Fruit fly (Drosophila melanogaster): ENCODE results near the gene CG9632.
"Not testable (repeated sequence)": the region's sequence is repeated elsewhere in the genome, so short reads cannot be mapped to it uniquely, and the experiment has no call there.

Gene CG9632

DNA sequence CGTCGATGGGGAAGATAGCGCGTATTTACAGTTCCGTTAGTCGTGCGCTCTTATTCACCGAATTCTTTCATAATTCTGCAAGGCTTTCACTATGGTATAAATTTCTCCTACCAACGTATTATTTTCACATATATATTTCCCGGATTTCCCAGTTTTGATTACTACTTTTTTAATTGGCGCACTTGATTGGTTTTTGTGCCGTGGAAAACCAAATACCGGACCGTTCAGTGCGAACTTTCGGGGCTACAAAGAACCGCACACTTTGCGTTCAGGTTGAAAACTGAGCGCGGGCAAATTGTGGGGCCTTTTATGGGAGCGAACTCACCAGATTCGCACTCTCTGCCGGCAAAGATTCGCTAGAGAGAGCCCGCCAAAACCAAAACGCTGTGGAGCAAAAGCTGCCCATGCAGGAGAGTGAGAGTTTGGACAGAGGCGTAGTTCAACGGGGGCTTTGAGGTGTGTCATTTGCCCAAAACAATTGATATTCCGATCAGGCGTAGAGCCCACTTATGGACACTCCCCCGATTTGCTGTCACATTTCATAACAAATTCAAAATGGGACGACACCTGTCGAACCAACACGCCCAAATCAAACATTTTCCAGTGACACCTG lies 41.2 kb downstream of the CG9632 start (continued):
- TF ChIP-seq ranshi (GFP tag; IDR thresholded peaks at IDR 0.05) (peak; percentile 67), CG14014 (GFP tag; IDR thresholded peaks at IDR 0.05) (peak; percentile 68), CG2889 (GFP tag; IDR thresholded peaks at IDR 0.05) (0 out of 3 replicates have a peak, but pooled peaks have one; percentile 11), CG7372 (GFP tag; IDR thresholded peaks at IDR 0.05) (peak; percentile 46; the same call in 1 of the 2 replicates), E2f2 (GFP tag; IDR thresholded peaks at IDR 0.05) (peak; percentile 41; the same call in 1 of the 2 replicates), Optix (GFP tag; IDR thresholded peaks at IDR 0.05) (peak; percentile 39; the same call in 1 of the 3 replicates), gsb (GFP tag; IDR thresholded peaks at IDR 0.05) (peak; percentile 46; the same call in 1 of the 2 replicates), Rx (GFP tag; IDR thresholded peaks at IDR 0.05) (peak; percentile 47), dysf (GFP tag; IDR thresholded peaks at IDR 0.05) (peak; percentile 67; the same call in 2 of the 3 replicates), Aef1 (GFP tag; IDR thresholded peaks at IDR 0.05) (peak; percentile 26; the same call in 1 of the 3 replicates), Ptx1 (GFP tag; IDR thresholded peaks at IDR 0.05) (0 out of 2 replicates have a peak, but pooled peaks have one; percentile 43), Mrtf (GFP tag; IDR thresholded peaks at IDR 0.05) (0 out of 3 replicates have a peak, but pooled peaks have one; percentile 27), wdn (GFP tag; IDR thresholded peaks at IDR 0.05) (peak; percentile 59; the same call in 1 of the 2 replicates), toy (GFP tag; IDR thresholded peaks at IDR 0.05) (0 out of 2 replicates have a peak, but pooled peaks have one; percentile 27), al (GFP tag; IDR thresholded peaks at IDR 0.05) (peak; percentile 55), lbe (GFP tag; optimal IDR thresholded peaks at IDR 0.05) (peak; percentile 3), sob (GFP tag; IDR thresholded peaks at IDR 0.05) (peak; percentile 69), vvl (GFP tag; IDR thresholded peaks at IDR 0.05) (peak; percentile 61), ham (GFP tag; IDR thresholded peaks at IDR 0.05) (peak; percentile 30; the same call in 1 of the 2 replicates), CG4404 (GFP tag; IDR thresholded peaks at IDR 0.05) (peak; percentile 34; the same call in 1 of the 2 replicates), gce (GFP tag; IDR thresholded peaks at IDR 0.05) (peak; percentile 41; the same call in 1 of the 3 replicates), Ets65A (GFP tag) (peak; percentile 39), row (GFP tag; IDR thresholded peaks at IDR 0.05) (peak; percentile 75)

DNA sequence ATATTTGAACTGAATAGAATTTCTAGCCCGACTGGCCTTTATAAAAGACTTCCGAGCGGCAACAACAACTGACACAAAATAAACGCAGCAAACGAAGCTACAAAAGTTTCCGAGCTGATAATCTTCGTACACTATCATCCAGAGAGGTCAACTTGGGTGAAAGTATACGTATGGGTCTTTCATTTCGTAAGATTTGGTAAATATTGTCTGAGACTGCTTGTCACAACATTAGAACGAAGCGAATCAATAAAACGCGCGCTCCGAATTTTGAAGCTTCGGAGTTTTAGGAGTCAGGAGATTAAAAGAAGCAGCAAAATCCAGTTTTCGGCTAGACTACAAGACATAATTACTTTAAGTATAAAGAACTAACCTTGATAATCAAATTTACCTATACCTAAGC lies 44.5 kb downstream of the CG9632 start, which contains the start of gene glob1:
glob1 (minus strand) TSS at position 101 of the 400 bp plus-strand sequence.
- not testable (repeated sequence) for TF ChIP-seq Pdp1, CG4820, Lpt (GFP tag; optimal IDR thresholded peaks at IDR 0.05)

DNA sequence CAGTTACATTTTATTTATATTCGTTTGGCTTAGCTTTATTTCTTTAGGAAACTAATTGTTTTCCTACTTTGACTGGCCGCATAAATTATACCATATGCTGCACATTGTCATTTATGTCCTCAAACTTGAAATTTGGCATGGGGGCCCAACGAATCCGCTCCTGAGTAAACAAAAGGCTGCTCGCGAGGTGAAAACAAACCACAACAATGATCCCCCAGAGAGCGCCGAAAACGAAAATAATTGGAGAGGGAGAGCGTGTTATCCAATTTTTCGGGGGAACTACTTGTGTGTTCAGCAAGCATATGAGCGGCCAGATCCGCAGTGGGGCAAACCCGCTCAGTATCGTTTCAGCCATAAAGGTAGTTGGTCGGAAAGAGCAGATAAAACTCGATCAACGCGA lies 48.1 kb downstream of the CG9632 start, which contains the start of gene EndoU:
EndoU (plus strand) TSS at position 301 of the 400 bp plus-strand sequence.
- not testable (repeated sequence) for TF ChIP-seq CG17568, Six4, CG3407 (GFP tag; optimal IDR thresholded peaks at IDR 0.05)

Measured in whole organism, embryonic.